Worm (Caenorhabditis elegans): ENCODE data around the gene arrd-9.

Gene arrd-9

DNA sequence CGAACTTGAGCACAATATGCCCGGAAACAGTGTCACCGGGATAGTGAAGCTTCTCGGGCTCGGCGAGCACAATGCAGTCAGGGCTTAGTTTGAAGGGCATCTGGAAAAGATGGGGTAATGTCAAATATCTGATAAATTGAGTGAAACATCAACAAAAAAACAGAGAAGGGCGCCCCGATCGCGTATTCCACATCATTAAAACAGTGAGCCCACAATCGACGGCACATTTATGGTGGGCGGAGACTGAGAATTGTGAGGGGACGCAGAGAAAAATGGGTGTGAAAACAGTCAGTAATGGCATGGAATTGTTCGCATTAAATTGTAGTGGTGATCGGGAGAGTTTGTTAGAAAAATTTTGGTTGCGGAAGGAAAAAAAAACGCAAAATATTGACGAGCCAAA is at the start of gene arrd-9:
arrd-9 (minus strand) TSS at position 101 of the 400 bp plus-strand sequence.
- TF ChIP-seq let-526 (GFP tag; IDR thresholded peaks at IDR 0.05) (no peak), ceh-40 (GFP tag; IDR thresholded peaks at IDR 0.05) (no peak), ceh-79 (tag; optimal IDR thresholded peaks at IDR 0.05) (no peak), F52B5.7 (tag; optimal IDR thresholded peaks at IDR 0.05) (no peak), ceh-27 (GFP tag; optimal IDR thresholded peaks at IDR 0.05) (no peak), athp-1 (tag; optimal IDR thresholded peaks at IDR 0.05) (no peak), D2030.7 (GFP tag; IDR thresholded peaks at IDR 0.05) (no peak), B0035.1 (tag; optimal IDR thresholded peaks at IDR 0.05) (no peak), lsl-1 (GFP tag; optimal IDR thresholded peaks at IDR 0.05) (no peak), Y79H2A.3 (GFP tag; conservative IDR thresholded peaks at IDR 0.05) (no peak), hlh-12 (tag; optimal IDR thresholded peaks at IDR 0.05) (no peak), gei-17 (GFP tag; optimal IDR thresholded peaks at IDR 0.05) (no peak), mcd-1 (GFP tag; IDR thresholded peaks at IDR 0.05) (no peak), ceh-91 (GFP tag; IDR thresholded peaks at IDR 0.05) (no peak), tbp1 (GFP tag; optimal IDR thresholded peaks at IDR 0.05) (no peak), nhr-27 (tag; optimal IDR thresholded peaks at IDR 0.05) (no peak), sptf-2 (GFP tag; optimal IDR thresholded peaks at IDR 0.05) (no peak), lin-26 (GFP tag; IDR thresholded peaks at IDR 0.05) (no peak)

DNA sequence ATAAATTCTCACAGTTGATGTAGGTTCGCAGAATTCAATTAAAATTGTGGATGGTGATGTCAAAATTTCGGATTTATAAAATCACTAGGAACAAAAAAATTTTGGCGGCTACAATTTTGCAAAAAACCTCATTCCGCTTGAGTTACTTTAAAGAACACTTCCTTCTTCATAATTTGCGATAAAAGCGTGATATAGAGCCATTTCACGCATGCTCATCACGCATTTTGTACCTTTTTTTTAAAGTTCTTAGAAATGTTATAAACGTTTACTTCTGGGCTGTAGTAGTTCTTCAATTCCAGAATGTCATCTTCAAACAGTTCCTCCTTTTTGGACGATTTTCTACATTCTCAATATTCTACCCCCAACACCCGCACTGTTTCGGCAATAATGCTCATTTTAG is 47.2 kb upstream of the arrd-9 start, which contains the start of gene srx-119:
srx-119 (plus strand) TSS at position 301 of the 400 bp plus-strand sequence.
- TF ChIP-seq K12H6.12 (tag; optimal IDR thresholded peaks at IDR 0.05) (no peak), let-526 (GFP tag; IDR thresholded peaks at IDR 0.05) (no peak), ceh-91 (GFP tag; IDR thresholded peaks at IDR 0.05) (no peak), F52B5.7 (tag; optimal IDR thresholded peaks at IDR 0.05) (no peak), die-1 (tag; optimal IDR thresholded peaks at IDR 0.05) (no peak), gei-17 (GFP tag; optimal IDR thresholded peaks at IDR 0.05) (no peak), atf-7 (tag; optimal IDR thresholded peaks at IDR 0.05) (no peak), dox-1 (GFP tag; IDR thresholded peaks at IDR 0.05) (no peak), dpff-1 (tag; optimal IDR thresholded peaks at IDR 0.05) (no peak), hmg-1.2 (GFP tag; IDR thresholded peaks at IDR 0.05) (no peak), egl-18 (GFP tag; IDR thresholded peaks at IDR 0.05) (no peak), unc-62 (GFP tag; optimal IDR thresholded peaks at IDR 0.05) (no peak), lin-40 (tag; optimal IDR thresholded peaks at IDR 0.05) (no peak), athp-1 (tag; optimal IDR thresholded peaks at IDR 0.05) (no peak)

- TF ChIP-seq nfya-2 (GFP tag; IDR thresholded peaks at IDR 0.05), result no peak
- TF ChIP-seq ama-1 (optimal IDR thresholded peaks at IDR 0.05), result no peak
- TF ChIP-seq ama-1 (GFP tag; optimal IDR thresholded peaks at IDR 0.05), result no peak
- no peak for TF ChIP-seq T26A5.8 (tag; optimal IDR thresholded peaks at IDR 0.05)
- TF ChIP-seq unc-62 (GFP tag; optimal IDR thresholded peaks at IDR 0.05), result no peak
- no peak for TF ChIP-seq snpc-1.3 (tag; optimal IDR thresholded peaks at IDR 0.05; ENCODE audit: insufficient read depth)
- no peak for TF ChIP-seq zim-3 (tag; optimal IDR thresholded peaks at IDR 0.05)
- no peak for TF ChIP-seq nhr-179 (tag; optimal IDR thresholded peaks at IDR 0.05)
- TF ChIP-seq madf-8 (GFP tag; conservative IDR thresholded peaks at IDR 0.05), result no peak
- no peak for TF ChIP-seq Y56A3A.18 (GFP tag; IDR thresholded peaks at IDR 0.05)
- TF ChIP-seq madf-10 (tag; optimal IDR thresholded peaks at IDR 0.05), result no peak
- no peak for TF ChIP-seq cebp-2 (GFP tag; IDR thresholded peaks at IDR 0.05)
- TF ChIP-seq ceh-27 (GFP tag; optimal IDR thresholded peaks at IDR 0.05), result no peak
- no peak for TF ChIP-seq mes-4 (tag; optimal IDR thresholded peaks at IDR 0.05)
Observed at ce11 chrII:12525526-12525925, 44.8 kb upstream of the arrd-9 start, which contains the start of gene srx-118. Gene srx-118 (plus strand): TSS chrII:12525826.
